Worm (Caenorhabditis elegans): ENCODE data around the gene srh-154.
"Not testable (repeated sequence)": the region's sequence is repeated elsewhere in the genome, so short reads cannot be mapped to it uniquely, and the experiment has no call there.

srh-154 gene

ce11 chrV:17439406-17439805, at the start of gene srh-154:
Gene srh-154 (plus strand): TSS chrV:17439706.
- no peak for TF ChIP-seq unc-62 (GFP tag; optimal IDR thresholded peaks at IDR 0.05)

- no peak for TF ChIP-seq unc-62 (GFP tag; optimal IDR thresholded peaks at IDR 0.05)
These were observed 44.1 kb upstream of the srh-154 start, which contains the start of gene srh-120 for ce11 chrV:17395374-17395773. Gene srh-120 (plus strand): TSS chrV:17395674.

ce11 chrV:17409955-17410354, 29.6 kb upstream of the srh-154 start, which contains the start of gene srh-132:
Gene srh-132 (plus strand): TSS chrV:17410255.
- not testable (repeated sequence) for TF ChIP-seq unc-62 (GFP tag; optimal IDR thresholded peaks at IDR 0.05)

DNA sequence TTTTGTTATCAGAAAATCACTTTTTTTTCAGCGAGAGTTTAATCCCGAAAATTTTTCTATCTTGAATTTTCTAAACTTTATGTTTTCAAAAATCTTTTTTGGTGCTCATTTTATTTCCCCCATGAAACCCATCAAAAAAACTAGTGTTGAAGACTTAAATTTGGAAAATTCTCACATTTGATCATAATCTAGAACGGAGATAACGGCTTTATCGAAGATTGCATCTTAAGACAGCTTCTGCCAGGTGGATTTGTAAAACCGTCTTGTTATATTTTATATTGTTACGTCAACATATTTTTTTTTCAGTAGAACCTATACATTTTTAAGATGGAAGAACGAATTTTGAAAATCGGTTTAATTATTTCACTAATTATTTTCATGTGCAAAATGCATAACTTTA, 24.6 kb upstream of the srh-154 start, which contains the start of gene T27C5.12:
T27C5.12 (plus strand) TSS at position 301 of the 400 bp plus-strand sequence.
- no peak for TF ChIP-seq unc-62 (GFP tag; optimal IDR thresholded peaks at IDR 0.05)

DNA sequence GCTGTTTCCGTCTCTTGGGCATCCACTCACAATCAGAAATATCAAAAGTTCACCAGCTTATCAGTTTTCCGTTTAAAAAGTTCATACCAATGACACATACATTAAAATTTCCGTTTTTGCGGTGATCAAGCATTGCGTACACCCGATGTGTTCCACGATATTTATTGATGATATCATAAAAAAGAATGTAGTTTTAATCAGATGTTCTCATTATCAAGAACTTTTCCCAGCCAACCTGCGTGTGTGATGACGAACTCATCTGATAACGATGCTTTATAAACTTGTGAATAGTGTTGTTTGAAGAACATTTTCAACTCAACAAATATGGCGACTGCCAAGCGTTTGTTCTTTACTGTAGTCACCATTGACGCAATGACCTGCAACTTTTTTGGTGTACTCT, 22.7 kb upstream of the srh-154 start, which contains the start of gene clc-21:
clc-21 (plus strand) TSS at position 301 of the 400 bp plus-strand sequence.
- TF ChIP-seq unc-62 (GFP tag; optimal IDR thresholded peaks at IDR 0.05): no peak

ce11 chrV:17429262-17429661, 10.2 kb upstream of the srh-154 start:
- TF ChIP-seq unc-62 (GFP tag; optimal IDR thresholded peaks at IDR 0.05): no peak

ce11 chrV:17430066-17430465, 9.4 kb upstream of the srh-154 start, which contains the start of gene T27C5.10:
Gene T27C5.10 (minus strand): TSS chrV:17430166.
- TF ChIP-seq unc-62 (GFP tag; optimal IDR thresholded peaks at IDR 0.05): no peak

- no peak for TF ChIP-seq unc-62 (GFP tag; optimal IDR thresholded peaks at IDR 0.05)
These were observed 8.6 kb upstream of the srh-154 start, which contains the start of gene srbc-27 for ce11 chrV:17430903-17431302. Gene srbc-27 (plus strand): TSS chrV:17431203.

DNA sequence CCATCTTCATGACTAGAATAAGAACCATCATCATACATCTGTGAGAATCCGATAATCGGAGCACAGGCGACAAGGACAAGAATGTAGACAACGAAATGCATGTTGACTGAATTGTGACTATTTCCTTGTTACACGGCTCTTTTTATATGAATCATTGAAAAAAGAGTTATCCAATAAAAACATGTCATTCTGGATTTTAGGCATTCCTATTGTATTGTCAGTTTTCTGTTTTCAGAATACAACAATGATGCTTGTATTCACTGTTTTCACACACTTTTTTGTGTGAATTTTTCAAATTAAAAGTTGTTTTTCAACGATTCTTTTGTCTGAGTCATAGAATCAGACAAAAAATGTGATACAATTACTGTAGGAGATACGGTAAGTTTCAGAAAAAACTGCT, 3.0 kb upstream of the srh-154 start, which contains the start of gene F20E11.18:
F20E11.18 (minus strand) TSS at position 101 of the 400 bp plus-strand sequence.
- no peak for TF ChIP-seq unc-62 (GFP tag; optimal IDR thresholded peaks at IDR 0.05)

DNA sequence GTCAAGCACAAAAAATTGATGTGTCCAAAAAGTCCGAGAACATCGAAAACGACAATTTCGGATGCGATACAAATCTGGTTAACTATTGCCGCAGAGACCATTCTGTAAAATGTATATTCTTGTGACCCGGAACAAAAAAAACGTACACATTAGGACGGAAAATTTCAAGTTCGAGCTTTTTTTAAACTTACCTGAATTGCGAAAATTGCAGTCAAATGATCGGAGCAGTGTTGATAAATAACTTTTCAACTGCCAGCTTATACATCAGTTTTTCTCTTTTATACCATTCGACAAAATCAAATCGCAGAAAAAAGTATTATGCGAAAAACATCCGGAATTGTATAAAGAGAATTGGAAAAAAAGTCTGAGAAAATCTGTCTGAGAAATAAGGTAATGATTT, 1.2 kb upstream of the srh-154 start, which contains the start of gene srsx-2:
srsx-2 (minus strand) TSS at position 101 of the 400 bp plus-strand sequence.
- no peak for TF ChIP-seq unc-62 (GFP tag; optimal IDR thresholded peaks at IDR 0.05)

ce11 chrV:17449836-17450235, 10.3 kb downstream of the srh-154 start:
- no peak for TF ChIP-seq unc-62 (GFP tag; optimal IDR thresholded peaks at IDR 0.05)

ce11 chrV:17456197-17456596, 16.7 kb downstream of the srh-154 start, which contains the start of gene srh-203:
Gene srh-203 (minus strand): TSS chrV:17456297.
- not testable (repeated sequence) for TF ChIP-seq unc-62 (GFP tag; optimal IDR thresholded peaks at IDR 0.05)

DNA sequence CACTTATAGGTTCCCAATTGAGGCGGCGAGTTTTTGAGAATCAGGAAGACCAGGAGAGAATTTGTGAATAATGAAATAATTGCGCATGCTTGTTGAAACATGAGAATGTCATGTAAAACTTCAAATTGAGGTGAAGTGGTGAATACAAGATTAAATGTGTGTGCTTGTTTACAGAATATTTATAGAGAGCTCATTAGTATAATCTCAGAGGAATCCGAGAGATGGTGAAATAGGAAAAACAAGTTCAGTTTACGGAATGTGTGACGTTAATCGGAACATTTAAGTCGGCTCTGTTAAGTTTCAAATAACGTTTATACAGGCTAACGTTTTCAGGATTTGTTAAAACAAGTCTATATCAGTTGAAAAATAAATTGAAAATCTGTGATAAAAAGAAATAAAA, 18.6 kb downstream of the srh-154 start, which contains the start of gene str-200:
str-200 (minus strand) TSS at position 101 of the 400 bp plus-strand sequence.
- no peak for TF ChIP-seq unc-62 (GFP tag; optimal IDR thresholded peaks at IDR 0.05)

DNA sequence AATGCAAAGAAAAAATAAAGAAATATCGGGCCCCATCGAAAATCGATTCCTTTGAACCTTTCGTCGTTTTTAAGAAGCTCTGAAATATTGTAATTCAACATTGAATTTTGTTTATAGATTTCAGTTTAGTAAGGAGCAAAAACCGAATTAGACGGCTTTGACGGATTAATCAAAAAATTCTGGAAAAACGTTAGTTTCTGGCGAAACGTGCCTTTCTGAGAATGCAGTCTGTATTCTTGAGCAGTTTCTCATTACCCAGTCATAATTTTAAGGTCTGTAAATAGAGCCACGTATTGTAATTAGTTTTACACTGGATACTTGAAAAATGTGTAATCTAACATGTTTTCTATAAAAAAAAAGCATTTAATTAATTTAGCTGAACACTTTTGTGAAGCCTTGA, 20.6 kb downstream of the srh-154 start, which contains the start of gene srz-48:
srz-48 (minus strand) TSS at position 101 of the 400 bp plus-strand sequence.
- TF ChIP-seq unc-62 (GFP tag; optimal IDR thresholded peaks at IDR 0.05): no peak

DNA sequence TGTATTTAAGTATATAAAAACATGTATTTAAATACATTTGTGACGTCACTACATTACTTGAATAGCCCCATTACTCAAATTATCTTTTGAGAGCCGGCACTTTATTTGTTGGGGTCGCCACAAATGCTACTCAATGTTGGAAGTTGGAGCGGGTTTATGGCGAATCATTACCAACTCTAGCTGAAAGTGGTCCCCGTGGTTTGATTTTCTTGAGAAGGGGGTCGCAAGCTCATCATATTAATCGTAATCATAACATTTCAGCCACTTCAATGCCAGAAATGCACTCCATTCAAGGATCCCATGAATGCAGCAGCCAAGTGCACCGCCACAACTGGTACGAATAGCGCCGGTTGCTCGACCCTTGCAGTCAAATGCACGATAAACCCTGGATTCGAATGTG, 24.8 kb downstream of the srh-154 start, which contains the start of gene F20E11.7:
F20E11.7 (plus strand) TSS at position 301 of the 400 bp plus-strand sequence.
- TF ChIP-seq unc-62 (GFP tag; optimal IDR thresholded peaks at IDR 0.05): not testable (repeated sequence)

- no peak for TF ChIP-seq unc-62 (GFP tag; optimal IDR thresholded peaks at IDR 0.05)
These were observed 27.2 kb downstream of the srh-154 start, which contains the start of gene srw-72 for ce11 chrV:17466751-17467150. Gene srw-72 (plus strand): TSS chrV:17467051.

ce11 chrV:17467881-17468280, 28.4 kb downstream of the srh-154 start:
- TF ChIP-seq unc-62 (GFP tag; optimal IDR thresholded peaks at IDR 0.05): no peak

Measured in whole organism, dauer.